Worm (Caenorhabditis elegans): ENCODE data around the gene Y41G9A.17.

Y41G9A.17 gene

ce11 chrX:2999652-3000051, at the start of gene Y41G9A.17:
TSS of gene Y41G9A.17 (minus strand) at chrX:2999752.
- TF ChIP-seq hmg-4 (GFP tag; optimal IDR thresholded peaks at IDR 0.05), result no peak
- no peak for TF ChIP-seq ceh-13 (GFP tag; optimal IDR thresholded peaks at IDR 0.05)
- no peak for TF ChIP-seq tra-4 (tag; optimal IDR thresholded peaks at IDR 0.05)
- no peak for TF ChIP-seq tbx-37 (GFP tag; conservative IDR thresholded peaks at IDR 0.05)
- TF ChIP-seq aly-1 (tag; optimal IDR thresholded peaks at IDR 0.05), result no peak
- no peak for TF ChIP-seq sea-1 (GFP tag; conservative IDR thresholded peaks at IDR 0.05)
- TF ChIP-seq scrt-1 (GFP tag; IDR thresholded peaks at IDR 0.05), result no peak
- TF ChIP-seq ama-1 (optimal IDR thresholded peaks at IDR 0.05), result no peak

DNA sequence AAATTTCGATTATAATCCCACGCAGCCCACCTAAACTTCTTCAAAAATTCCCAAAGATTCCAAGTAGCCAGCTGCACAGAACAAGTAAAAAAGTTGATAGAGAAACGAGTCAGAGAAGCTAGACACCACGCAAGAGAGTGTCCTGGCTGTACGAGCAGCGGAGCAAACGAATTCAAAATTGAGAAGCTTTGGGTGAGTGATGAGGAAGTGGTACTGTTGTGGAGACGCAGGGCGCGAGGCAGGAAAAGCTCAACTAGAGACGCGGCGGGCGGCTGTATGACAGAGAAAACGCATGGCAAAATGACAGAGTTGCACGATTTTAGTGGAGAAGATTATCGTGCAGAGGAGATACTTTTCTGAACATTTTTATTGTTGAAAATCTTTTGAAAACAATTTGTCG, 49.7 kb upstream of the Y41G9A.17 start:
- TF ChIP-seq F13C5.2 (tag; optimal IDR thresholded peaks at IDR 0.05), result no peak

- no peak for TF ChIP-seq scrt-1 (GFP tag; IDR thresholded peaks at IDR 0.05)
- TF ChIP-seq sea-1 (GFP tag; conservative IDR thresholded peaks at IDR 0.05), result no peak
- no peak for TF ChIP-seq pes-1 (GFP tag; IDR thresholded peaks at IDR 0.05)
- no peak for TF ChIP-seq tbx-11 (GFP tag; IDR thresholded peaks at IDR 0.05)
- TF ChIP-seq ceh-13 (GFP tag; optimal IDR thresholded peaks at IDR 0.05), result no peak
- no peak for TF ChIP-seq hnd-1 (tag; optimal IDR thresholded peaks at IDR 0.05)
- no peak for TF ChIP-seq F13C5.2 (tag; optimal IDR thresholded peaks at IDR 0.05)
- no peak for TF ChIP-seq ets-7 (tag; optimal IDR thresholded peaks at IDR 0.05)
- no peak for TF ChIP-seq B0310.2 (tag; optimal IDR thresholded peaks at IDR 0.05)
- no peak for TF ChIP-seq ceh-36 (tag; optimal IDR thresholded peaks at IDR 0.05)
- no peak for TF ChIP-seq aly-1 (tag; optimal IDR thresholded peaks at IDR 0.05)
- no peak for TF ChIP-seq ama-1 (optimal IDR thresholded peaks at IDR 0.05)
- TF ChIP-seq tra-4 (tag; optimal IDR thresholded peaks at IDR 0.05), result no peak
- TF ChIP-seq flt-1 (GFP tag; IDR thresholded peaks at IDR 0.05), result no peak
Measured at ce11 chrX:3048696-3049095, 49.1 kb upstream of the Y41G9A.17 start.

- TF ChIP-seq hnd-1 (tag; optimal IDR thresholded peaks at IDR 0.05) (no peak), B0310.2 (tag; optimal IDR thresholded peaks at IDR 0.05) (no peak), sea-1 (GFP tag; conservative IDR thresholded peaks at IDR 0.05) (no peak), tra-4 (tag; optimal IDR thresholded peaks at IDR 0.05) (no peak), hmg-4 (GFP tag; optimal IDR thresholded peaks at IDR 0.05) (no peak), tbx-11 (GFP tag; IDR thresholded peaks at IDR 0.05) (no peak), aly-1 (tag; optimal IDR thresholded peaks at IDR 0.05) (no peak), hmbx-1 (tag; optimal IDR thresholded peaks at IDR 0.05) (no peak), ets-7 (tag; optimal IDR thresholded peaks at IDR 0.05) (no peak), flt-1 (GFP tag; IDR thresholded peaks at IDR 0.05) (no peak), scrt-1 (GFP tag; IDR thresholded peaks at IDR 0.05) (no peak), pes-1 (GFP tag; IDR thresholded peaks at IDR 0.05) (no peak), ceh-36 (tag; optimal IDR thresholded peaks at IDR 0.05) (no peak), ceh-13 (GFP tag; optimal IDR thresholded peaks at IDR 0.05) (no peak), F13C5.2 (tag; optimal IDR thresholded peaks at IDR 0.05) (no peak), tbx-37 (GFP tag; conservative IDR thresholded peaks at IDR 0.05) (no peak), ama-1 (optimal IDR thresholded peaks at IDR 0.05) (no peak)
Measured at ce11 chrX:3047224-3047623, 47.7 kb upstream of the Y41G9A.17 start.

- TF ChIP-seq hmg-4 (GFP tag; optimal IDR thresholded peaks at IDR 0.05) (no peak), hmbx-1 (tag; optimal IDR thresholded peaks at IDR 0.05) (no peak), hnd-1 (tag; optimal IDR thresholded peaks at IDR 0.05) (no peak), scrt-1 (GFP tag; IDR thresholded peaks at IDR 0.05) (no peak), ama-1 (optimal IDR thresholded peaks at IDR 0.05) (no peak), B0310.2 (tag; optimal IDR thresholded peaks at IDR 0.05) (no peak), ceh-13 (GFP tag; optimal IDR thresholded peaks at IDR 0.05) (no peak), pes-1 (GFP tag; IDR thresholded peaks at IDR 0.05) (no peak), ceh-36 (tag; optimal IDR thresholded peaks at IDR 0.05) (no peak), ets-7 (tag; optimal IDR thresholded peaks at IDR 0.05) (no peak)
Measured at ce11 chrX:3045466-3045865, 45.9 kb upstream of the Y41G9A.17 start, which contains the start of gene cnnm-3. TSS of gene cnnm-3 (minus strand) at chrX:3045847.

ce11 chrX:3040609-3041008, 41.1 kb upstream of the Y41G9A.17 start:
- TF ChIP-seq scrt-1 (GFP tag; IDR thresholded peaks at IDR 0.05) (no peak), hmg-4 (GFP tag; optimal IDR thresholded peaks at IDR 0.05) (peak; percentile 50), ama-1 (optimal IDR thresholded peaks at IDR 0.05) (no peak), ceh-36 (tag; optimal IDR thresholded peaks at IDR 0.05) (no peak), sea-1 (GFP tag; conservative IDR thresholded peaks at IDR 0.05) (no peak), B0310.2 (tag; optimal IDR thresholded peaks at IDR 0.05) (no peak), hmbx-1 (tag; optimal IDR thresholded peaks at IDR 0.05) (no peak), aly-1 (tag; optimal IDR thresholded peaks at IDR 0.05) (no peak)

DNA sequence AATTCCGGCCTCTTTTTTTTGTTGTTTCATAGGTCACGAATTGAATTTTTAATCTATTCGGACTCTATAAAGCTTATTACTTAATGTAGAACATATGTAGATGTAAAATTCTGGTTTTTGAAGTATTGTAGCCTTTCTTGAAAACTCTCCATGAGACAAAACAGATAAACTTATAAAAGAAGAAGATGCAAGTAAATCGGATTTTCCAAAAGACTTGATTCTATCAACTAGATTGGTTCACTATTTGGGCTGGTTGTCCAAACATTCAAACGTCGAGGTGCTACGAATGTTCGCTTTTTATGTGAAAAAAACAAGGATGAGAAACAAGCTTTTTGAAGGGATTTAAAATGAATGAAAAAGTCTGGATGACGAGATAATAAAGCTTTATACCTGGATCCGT, 40.5 kb upstream of the Y41G9A.17 start:
- TF ChIP-seq flt-1 (GFP tag; IDR thresholded peaks at IDR 0.05) (no peak), B0310.2 (tag; optimal IDR thresholded peaks at IDR 0.05) (no peak), scrt-1 (GFP tag; IDR thresholded peaks at IDR 0.05) (no peak), sea-1 (GFP tag; conservative IDR thresholded peaks at IDR 0.05) (no peak), ceh-13 (GFP tag; optimal IDR thresholded peaks at IDR 0.05) (no peak), tbx-37 (GFP tag; conservative IDR thresholded peaks at IDR 0.05) (no peak), aly-1 (tag; optimal IDR thresholded peaks at IDR 0.05) (no peak), ceh-36 (tag; optimal IDR thresholded peaks at IDR 0.05) (no peak), tbx-11 (GFP tag; IDR thresholded peaks at IDR 0.05) (no peak), ama-1 (optimal IDR thresholded peaks at IDR 0.05) (no peak), pes-1 (GFP tag; IDR thresholded peaks at IDR 0.05) (no peak), F13C5.2 (tag; optimal IDR thresholded peaks at IDR 0.05) (no peak), hnd-1 (tag; optimal IDR thresholded peaks at IDR 0.05) (no peak), ets-7 (tag; optimal IDR thresholded peaks at IDR 0.05) (no peak), tra-4 (tag; optimal IDR thresholded peaks at IDR 0.05) (no peak), hmg-4 (GFP tag; optimal IDR thresholded peaks at IDR 0.05) (no peak), hmbx-1 (tag; optimal IDR thresholded peaks at IDR 0.05) (no peak)

DNA sequence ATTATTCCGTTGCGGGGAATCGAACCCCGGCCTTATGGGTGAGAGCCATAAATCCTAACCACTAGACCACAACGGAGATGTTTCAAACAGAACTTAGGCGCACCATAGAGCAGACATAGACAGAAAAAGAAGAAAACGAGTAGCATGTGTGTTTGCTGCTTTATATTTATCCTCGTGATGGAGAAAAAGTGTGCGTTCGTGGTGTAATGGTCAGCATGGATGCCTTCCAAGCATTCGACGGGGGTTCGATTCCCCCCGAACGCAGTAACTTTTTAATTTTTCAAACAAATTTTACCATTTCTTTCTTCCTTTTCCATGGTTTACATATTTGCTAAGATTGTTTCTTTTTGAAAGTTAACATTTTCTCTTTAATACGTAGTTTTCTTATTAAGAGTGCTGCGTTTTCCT, 36.4 kb upstream of the Y41G9A.17 start:
- TF ChIP-seq pes-1 (GFP tag; IDR thresholded peaks at IDR 0.05) (peak; percentile 94), tra-4 (tag; optimal IDR thresholded peaks at IDR 0.05) (peak; percentile 77), B0310.2 (tag; optimal IDR thresholded peaks at IDR 0.05) (peak; percentile 84), hmg-4 (GFP tag; optimal IDR thresholded peaks at IDR 0.05) (peak; percentile 90), sea-1 (GFP tag; conservative IDR thresholded peaks at IDR 0.05) (peak; percentile 98), scrt-1 (GFP tag; IDR thresholded peaks at IDR 0.05) (peak; percentile 95), ets-7 (tag; optimal IDR thresholded peaks at IDR 0.05) (peak; percentile 91), tbx-11 (GFP tag; IDR thresholded peaks at IDR 0.05) (peak; percentile 96), ama-1 (optimal IDR thresholded peaks at IDR 0.05) (no peak), ceh-36 (tag; optimal IDR thresholded peaks at IDR 0.05) (peak; percentile 88), flt-1 (GFP tag; IDR thresholded peaks at IDR 0.05) (peak; percentile 94), aly-1 (tag; optimal IDR thresholded peaks at IDR 0.05) (peak; percentile 89), hmbx-1 (tag; optimal IDR thresholded peaks at IDR 0.05) (peak; percentile 86), ceh-13 (GFP tag; optimal IDR thresholded peaks at IDR 0.05) (peak; percentile 85), hnd-1 (tag; optimal IDR thresholded peaks at IDR 0.05) (peak; percentile 92), F13C5.2 (tag; optimal IDR thresholded peaks at IDR 0.05) (peak; percentile 98), tbx-37 (GFP tag; conservative IDR thresholded peaks at IDR 0.05) (peak; percentile 91)
